Worm (Caenorhabditis elegans) whole organism, L3 larva: ENCODE results near the gene C17C3.9.
A peak's percentile ranks its signal among the peaks of the same experiment; 100 is the strongest.

Experiments
- R02D3.7 ChIP-seq: fragments of 150-350 bp; optimal IDR thresholded peaks from 2 replicates; lab custom pipeline; 2014; ENCODE audit warnings: missing biosample characterization, missing genetic modification characterization
- ZK546.5 ChIP-seq: sonication (generic microtip); optimal IDR thresholded peaks from 2 replicates; lab custom pipeline; 2017; ENCODE audit warnings: missing biosample characterization, missing genetic modification characterization
- aly-2 ChIP-seq: fragments of 150-350 bp; optimal IDR thresholded peaks from 2 replicates; lab custom pipeline; 2014; ENCODE audit warnings: missing biosample characterization, missing genetic modification characterization
- ceh-82 ChIP-seq: fragments of 150-350 bp; optimal IDR thresholded peaks from 2 replicates; lab custom pipeline; 2014; ENCODE audit warnings: missing biosample characterization, missing genetic modification characterization
- ceh-9 ChIP-seq: sonication (generic microtip); optimal IDR thresholded peaks from 2 replicates; lab custom pipeline; 2018; ENCODE audit warnings: missing biosample characterization, missing genetic modification characterization
- egl-27 ChIP-seq: sonication (generic microtip); optimal IDR thresholded peaks from 4 replicates; lab custom pipeline; 2017; ENCODE audit warnings: missing biosample characterization, missing genetic modification reagents, missing genetic modification characterization
- elt-2 ChIP-seq: sonication (generic microtip); optimal IDR thresholded peaks from 2 replicates; lab custom pipeline; 2016; ENCODE audit warnings: missing genetic modification reagents, mild to moderate bottlenecking, missing genetic modification characterization, missing compliant biosample characterization
- elt-3 ChIP-seq, 3 experiments: fragments of 150-350 bp in 1 of 3; sonication (generic microtip) in 2 of 3; optimal IDR thresholded peaks; 2 replicates in 2 of 3; 4 replicates in 1 of 3; lab custom pipeline; 2014 to 2017; ENCODE audit warnings: missing biosample characterization in 3 of 3, missing genetic modification characterization in 3 of 3
- fkh-10 ChIP-seq: sonication (generic microtip); optimal IDR thresholded peaks from 2 replicates; lab custom pipeline; 2017; ENCODE audit warnings: missing biosample characterization, missing genetic modification reagents, missing genetic modification characterization
- fos-1 ChIP-seq: fragments of 150-350 bp; optimal IDR thresholded peaks from 2 replicates; lab custom pipeline; 2014; ENCODE audit warnings: missing biosample characterization, missing genetic modification characterization
- hmg-11 ChIP-seq: sonication (generic microtip); optimal IDR thresholded peaks from 2 replicates; lab custom pipeline; 2016; ENCODE audit warnings: missing genetic modification characterization, missing compliant biosample characterization
- jun-1 ChIP-seq: fragments of 150-350 bp; optimal IDR thresholded peaks from 2 replicates; lab custom pipeline; 2014; ENCODE audit warnings: missing biosample characterization, missing genetic modification reagents, missing genetic modification characterization
- mdl-1 ChIP-seq: fragments of 150-350 bp; optimal IDR thresholded peaks from 2 replicates; lab custom pipeline; 2014; ENCODE audit warnings: missing biosample characterization, missing genetic modification characterization
- mml-1 ChIP-seq: fragments of 150-350 bp; sonication (generic microtip); optimal IDR thresholded peaks from 3 replicates; lab custom pipeline; 2014; ENCODE audit warnings: missing biosample characterization, missing genetic modification characterization
- nfya-1 ChIP-seq: sonication (generic microtip); optimal IDR thresholded peaks from 2 replicates; lab custom pipeline; 2017; ENCODE audit warnings: missing genetic modification characterization, mild to moderate bottlenecking, missing compliant biosample characterization, antibody characterized with exemption, moderate library complexity; ENCODE audit not compliant: insufficient read depth
- nhr-23 ChIP-seq: fragments of 150-350 bp; optimal IDR thresholded peaks from 2 replicates; lab custom pipeline; 2014; ENCODE audit warnings: missing biosample characterization, missing genetic modification reagents, missing genetic modification characterization
- nhr-237 ChIP-seq: fragments of 150-350 bp; optimal IDR thresholded peaks from 2 replicates; lab custom pipeline; 2014; ENCODE audit warnings: missing biosample characterization, missing genetic modification characterization
- nhr-25 ChIP-seq: sonication (generic microtip); optimal IDR thresholded peaks from 2 replicates; lab custom pipeline; 2017; ENCODE audit warnings: missing biosample characterization, missing genetic modification characterization
- nhr-43 ChIP-seq: sonication (generic microtip); optimal IDR thresholded peaks from 2 replicates; lab custom pipeline; 2016; ENCODE audit warnings: mild to moderate bottlenecking, missing genetic modification characterization, missing compliant biosample characterization; ENCODE audit not compliant: poor library complexity, severe bottlenecking
- nhr-77 ChIP-seq: fragments of 150-350 bp; optimal IDR thresholded peaks from 2 replicates; lab custom pipeline; 2014; ENCODE audit warnings: missing biosample characterization, missing genetic modification characterization
- pha-4 ChIP-seq: fragments of 150-350 bp; optimal IDR thresholded peaks from 2 replicates; lab custom pipeline; 2014; ENCODE audit warnings: missing biosample characterization, missing genetic modification reagents, missing genetic modification characterization
- pqm-1 ChIP-seq: fragments of 150-350 bp; optimal IDR thresholded peaks from 2 replicates; lab custom pipeline; 2017; ENCODE audit warnings: missing biosample characterization, missing genetic modification characterization, inconsistent platforms
- sea-2 ChIP-seq: fragments of 150-350 bp; sonication (generic microtip); optimal IDR thresholded peaks from 4 replicates; lab custom pipeline; 2014; ENCODE audit warnings: missing biosample characterization, missing genetic modification reagents, missing genetic modification characterization
- snpc-4 ChIP-seq: fragments of 150-350 bp; optimal IDR thresholded peaks from 2 replicates; lab custom pipeline; 2014; ENCODE audit warnings: missing biosample characterization, missing genetic modification characterization
- unc-39 ChIP-seq: sonication (generic microtip); optimal IDR thresholded peaks from 4 replicates; lab custom pipeline; 2017; ENCODE audit warnings: missing biosample characterization, missing genetic modification characterization
- zag-1 ChIP-seq: fragments of 150-350 bp; optimal IDR thresholded peaks from 2 replicates; lab custom pipeline; 2014; ENCODE audit warnings: missing biosample characterization, missing genetic modification characterization
- ztf-11 ChIP-seq: fragments of 150-350 bp; optimal IDR thresholded peaks from 2 replicates; lab custom pipeline; 2014; ENCODE audit warnings: missing biosample characterization, missing genetic modification characterization
- ztf-4 ChIP-seq: fragments of 150-350 bp; optimal IDR thresholded peaks from 2 replicates; lab custom pipeline; 2014; ENCODE audit warnings: missing biosample characterization, missing genetic modification characterization

C17C3.9 gene

ce11 chrII:5570272-5570671 is 38.2 kb upstream of the C17C3.9 start, which contains the start of the genes C17C3.1 and C17C3.15:
C17C3.1 (plus strand) TSS chrII:5570572.
C17C3.15 (plus strand) TSS chrII:5570654.
- TF ChIP-seq fos-1 = no peak
- no peak for TF ChIP-seq jun-1
- no peak for TF ChIP-seq sea-2 (GFP tag; lab: Kevin White, UChicago)
- TF ChIP-seq unc-39 = no peak
- no peak for TF ChIP-seq elt-3 (tag; optimal IDR thresholded peaks at IDR 0.05; lab: Kevin White, UChicago)
- no peak for TF ChIP-seq R02D3.7 (tag; lab: Kevin White, UChicago)
- no peak for TF ChIP-seq ztf-11 (tag; lab: Kevin White, UChicago)
- TF ChIP-seq ZK546.5 (tag; lab: Kevin White, UChicago) = no peak
- TF ChIP-seq elt-2 (tag; lab: Kevin White, UChicago) = no peak
- TF ChIP-seq mml-1 (tag; lab: Kevin White, UChicago) = no peak
- no peak for TF ChIP-seq nhr-237 (tag; lab: Kevin White, UChicago)
- TF ChIP-seq mdl-1 = no peak
- no peak for TF ChIP-seq egl-27 (tag; lab: Kevin White, UChicago)
- no peak for TF ChIP-seq nfya-1 (tag; lab: Kevin White, UChicago)
- no peak for TF ChIP-seq fkh-10 (GFP tag; lab: Kevin White, UChicago)

DNA sequence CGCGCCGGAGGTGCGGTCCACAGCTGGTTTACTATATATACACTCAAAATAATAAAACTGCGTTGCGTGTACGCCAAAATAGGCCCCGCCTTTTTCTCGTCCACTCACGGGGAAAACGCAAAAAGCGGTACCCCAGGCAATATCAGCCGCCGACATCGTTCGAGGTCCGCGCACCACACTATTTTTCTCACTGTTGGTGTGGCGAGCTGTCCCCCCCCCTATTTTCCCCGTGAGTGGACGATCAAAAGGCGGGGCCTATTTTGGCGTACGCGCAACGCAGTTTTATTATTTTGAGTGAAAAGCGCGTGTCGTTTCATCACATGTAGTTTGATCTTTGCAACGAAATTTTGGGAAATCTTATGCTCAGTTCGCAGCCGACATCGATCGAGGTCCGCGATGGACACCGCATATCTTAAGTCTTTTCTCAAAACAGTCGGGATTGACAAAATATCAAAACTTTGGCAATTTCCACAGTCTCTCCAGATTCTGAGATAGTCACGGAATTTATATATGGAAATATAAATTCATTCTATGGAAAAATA is 33.1 kb upstream of the C17C3.9 start:
- no peak for TF ChIP-seq fos-1
- TF ChIP-seq mml-1 (tag; lab: Kevin White, UChicago) = no peak
- TF ChIP-seq zag-1 (tag; lab: Kevin White, UChicago) = no peak
- no peak for TF ChIP-seq nhr-77 (tag; lab: Kevin White, UChicago)
- TF ChIP-seq, all 47 proteins: peak for 0

DNA sequence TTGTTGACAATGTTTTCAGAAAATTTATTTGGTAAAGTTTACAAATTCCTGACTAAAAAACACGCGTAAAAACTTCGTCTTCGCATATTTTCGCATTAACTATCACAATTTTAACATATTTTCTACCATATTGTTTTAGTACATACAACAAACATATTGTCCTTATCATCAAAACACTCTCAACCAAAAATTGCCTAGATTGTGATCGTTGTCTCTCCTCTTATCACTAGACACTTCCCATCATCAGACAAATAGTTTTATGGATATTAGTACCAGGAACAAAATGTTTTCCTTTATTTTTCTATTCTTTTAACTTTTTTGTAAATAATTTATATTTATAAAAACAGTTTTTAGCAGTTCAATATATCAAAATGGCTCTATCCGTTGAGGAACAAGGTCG is 29.3 kb upstream of the C17C3.9 start, which contains the start of gene C17C3.3:
Gene C17C3.3 (plus strand): TSS at position 346 of the 400 bp plus-strand sequence.
- TF ChIP-seq nhr-23 (tag; lab: Kevin White, UChicago) = no peak
- no peak for TF ChIP-seq mdl-1
- TF ChIP-seq nhr-43 (tag; lab: Kevin White, UChicago) = no peak
- peak; percentile 88 for TF ChIP-seq elt-2 (tag; lab: Kevin White, UChicago)
- TF ChIP-seq pqm-1 (tag; lab: Kevin White, UChicago) = peak; percentile 67
- no peak for TF ChIP-seq nhr-25 (tag; lab: Kevin White, UChicago)
- TF ChIP-seq pha-4 (tag; lab: Kevin White, UChicago) = peak; percentile 46
- TF ChIP-seq ceh-9 (tag; lab: Kevin White, UChicago) = no peak
- TF ChIP-seq, all 47 proteins: peak for 3

DNA sequence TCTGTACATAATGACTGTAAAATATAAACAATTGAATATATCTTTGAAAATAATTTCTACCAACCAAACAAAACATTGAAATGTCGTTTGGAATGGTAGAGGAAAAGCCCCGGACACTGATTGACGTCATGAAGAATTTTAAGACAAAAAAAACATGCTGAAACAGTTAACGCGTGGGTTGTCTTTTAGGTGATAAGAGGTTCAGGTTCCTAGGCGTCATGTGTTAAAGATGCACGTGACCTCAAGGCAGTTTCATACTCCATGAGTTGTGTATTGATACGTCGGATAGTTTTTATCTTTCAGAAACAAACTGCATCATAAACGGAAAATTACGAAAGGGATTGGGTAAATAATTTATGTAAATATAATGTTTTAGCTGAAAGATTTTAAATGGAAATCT is 25.1 kb upstream of the C17C3.9 start:
- no peak for TF ChIP-seq ceh-9 (tag; lab: Kevin White, UChicago)
- peak; percentile 76 for TF ChIP-seq pqm-1 (tag; lab: Kevin White, UChicago)
- no peak for TF ChIP-seq nhr-25 (tag; lab: Kevin White, UChicago)
- peak; percentile 95 for TF ChIP-seq elt-2 (tag; lab: Kevin White, UChicago)

ce11 chrII:5556431-5556830 is 24.4 kb upstream of the C17C3.9 start, which contains the start of gene ins-11:
ins-11 (plus strand) TSS chrII:5556731.
- TF ChIP-seq egl-27 (tag; lab: Kevin White, UChicago) (no peak), elt-2 (tag; lab: Kevin White, UChicago) (no peak), hmg-11 (tag; lab: Kevin White, UChicago) (no peak), ZK546.5 (tag; lab: Kevin White, UChicago) (no peak), nhr-43 (tag; lab: Kevin White, UChicago) (no peak), elt-3 (tag; optimal IDR thresholded peaks at IDR 0.05; lab: Kevin White, UChicago) (no peak), snpc-4 (tag; lab: Kevin White, UChicago) (no peak), aly-2 (tag; lab: Kevin White, UChicago) (no peak), nhr-25 (tag; lab: Kevin White, UChicago) (no peak), ztf-4 (no peak)

DNA sequence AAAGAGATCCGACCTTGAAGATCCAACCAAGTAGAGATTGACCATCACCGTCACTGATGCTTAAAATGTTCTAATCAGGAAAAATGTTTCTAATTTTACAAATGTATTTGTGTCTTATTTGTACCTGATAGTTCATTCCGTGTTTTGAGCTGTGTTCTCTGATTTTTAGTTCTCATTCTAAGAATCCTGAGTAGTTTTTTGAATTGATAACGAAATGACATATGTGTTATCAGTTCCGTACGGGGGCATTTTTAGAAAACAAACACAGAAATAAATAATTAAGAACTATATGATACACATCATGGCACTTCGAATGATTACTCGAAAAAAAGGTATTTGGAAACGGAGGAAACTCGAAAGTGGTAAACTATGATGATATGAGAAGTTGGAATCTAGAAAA is 23.4 kb upstream of the C17C3.9 start:
- peak; percentile 72 for TF ChIP-seq elt-2 (tag; lab: Kevin White, UChicago)
- no peak for TF ChIP-seq ceh-82 (tag; lab: Kevin White, UChicago)
